Worm (Caenorhabditis elegans) whole organism, young adult: Measurements from ENCODE around the gene sec-61.G.

Source experiments
- C06A6.2 ChIP-seq: fragments of 200-800 bp; sonication (Bioruptor generic); conservative IDR thresholded peaks from 2 replicates; pipeline ENCODE4 v1.3.6; 2022; ENCODE audit warnings: missing genetic modification characterization, missing compliant biosample characterization
- F33H1.4 ChIP-seq: fragments of 200-800 bp; sonication (Bioruptor generic); IDR thresholded peaks from 2 replicates; pipeline ENCODE4 v1.3.6; 2022; ENCODE audit warnings: missing genetic modification reagents, missing genetic modification characterization, missing compliant biosample characterization
- F52B5.7 ChIP-seq: sonication (generic microtip); optimal IDR thresholded peaks from 2 replicates; lab custom pipeline; 2016; ENCODE audit warnings: mild to moderate bottlenecking, missing genetic modification characterization, missing compliant biosample characterization
- F57C9.4 ChIP-seq: sonication (generic microtip); optimal IDR thresholded peaks from 2 replicates; lab custom pipeline; 2017; ENCODE audit warnings: mild to moderate bottlenecking, missing genetic modification characterization, missing compliant biosample characterization
- K12H6.12 ChIP-seq: fragments of 200-800 bp; sonication (Bioruptor generic); optimal IDR thresholded peaks from 2 replicates; lab custom pipeline; 2018; ENCODE audit warnings: mild to moderate bottlenecking, missing genetic modification characterization, missing compliant biosample characterization
- T07F8.4 ChIP-seq: sonication (generic microtip); optimal IDR thresholded peaks from 2 replicates; lab custom pipeline; 2016; ENCODE audit warnings: mild to moderate bottlenecking, missing genetic modification characterization, moderate library complexity, missing compliant biosample characterization
- Y95B8A.8 ChIP-seq: fragments of 200-800 bp; sonication (Bioruptor generic); IDR thresholded peaks from 2 replicates; pipeline ENCODE4 v1.3.6; 2022; ENCODE audit warnings: missing genetic modification reagents, missing genetic modification characterization, missing compliant biosample characterization
- ZK185.1 ChIP-seq: sonication (generic microtip); optimal IDR thresholded peaks from 2 replicates; lab custom pipeline; 2016; ENCODE audit warnings: mild to moderate bottlenecking, missing genetic modification characterization, missing compliant biosample characterization; ENCODE audit not compliant: poor library complexity, severe bottlenecking
- ama-1 ChIP-seq, 3 experiments: fragments of 150-350 bp in 1 of 3; sonication (generic microtip) in 2 of 3; optimal IDR thresholded peaks; 2 replicates each; lab custom pipeline; 2014 to 2018; ENCODE audit warnings: missing biosample characterization in 2 of 3, missing genetic modification characterization in 2 of 3, missing genetic modification reagents in 2 of 3
- cebp-1 ChIP-seq, 2 experiments: fragments of 200-800 bp in 1 of 2; sonication (Bioruptor generic) in 1 of 2; sonication (generic microtip) in 1 of 2; IDR thresholded peaks in 1 of 2; optimal IDR thresholded peaks in 1 of 2; 2 replicates each; pipeline versions ENCODE4 v1.3.6 to Lab custom; 2017 to 2022; ENCODE audit warnings: missing compliant biosample characterization in 2 of 2, missing genetic modification characterization in 2 of 2, mild to moderate bottlenecking in 1 of 2, missing genetic modification reagents in 1 of 2, moderate library complexity in 1 of 2
- ceh-100 ChIP-seq: fragments of 200-800 bp; sonication (Bioruptor generic); IDR thresholded peaks from 2 replicates; pipeline ENCODE4 v1.3.6; 2022; ENCODE audit warnings: missing genetic modification reagents, missing genetic modification characterization, missing compliant biosample characterization
- ceh-91 ChIP-seq: fragments of 200-800 bp; sonication (Bioruptor generic); IDR thresholded peaks from 2 replicates; pipeline ENCODE4 v1.3.6; 2022; ENCODE audit warnings: missing genetic modification reagents, missing genetic modification characterization, missing compliant biosample characterization
- chd-7 ChIP-seq: sonication (generic microtip); optimal IDR thresholded peaks from 2 replicates; lab custom pipeline; 2016; ENCODE audit warnings: mild to moderate bottlenecking, missing genetic modification characterization, moderate library complexity, missing compliant biosample characterization
- dpff-1 ChIP-seq: sonication (generic microtip); optimal IDR thresholded peaks from 2 replicates; lab custom pipeline; 2017; ENCODE audit warnings: mild to moderate bottlenecking, missing genetic modification characterization, missing compliant biosample characterization
- ets-4 ChIP-seq: fragments of 200-800 bp; sonication (Bioruptor generic); optimal IDR thresholded peaks from 2 replicates; lab custom pipeline; 2018; ENCODE audit warnings: mild to moderate bottlenecking, missing genetic modification characterization, missing compliant biosample characterization
- fkh-3 ChIP-seq: sonication (generic microtip); optimal IDR thresholded peaks from 2 replicates; lab custom pipeline; 2016; ENCODE audit warnings: mild to moderate bottlenecking, missing genetic modification characterization, missing compliant biosample characterization
- gei-17 ChIP-seq: fragments of 200-800 bp; sonication (Bioruptor generic); optimal IDR thresholded peaks from 2 replicates; lab custom pipeline; 2018; ENCODE audit warnings: mild to moderate bottlenecking, missing genetic modification characterization, missing compliant biosample characterization
- him-1 ChIP-seq: sonication (generic microtip); optimal IDR thresholded peaks from 2 replicates; lab custom pipeline; 2016; ENCODE audit warnings: missing genotype, missing genetic modification reagents, missing genetic modification characterization, missing compliant biosample characterization
- hlh-26 ChIP-seq: fragments of 200-800 bp; sonication (Bioruptor generic); conservative IDR thresholded peaks from 2 replicates; pipeline ENCODE4 v1.3.6; 2022; ENCODE audit warnings: missing genetic modification reagents, missing genetic modification characterization, missing compliant biosample characterization
- lag-1 ChIP-seq: fragments of 200-800 bp; sonication (Bioruptor generic); IDR thresholded peaks from 2 replicates; pipeline ENCODE4 v1.3.6; 2022; ENCODE audit warnings: missing genetic modification reagents, missing genetic modification characterization, missing compliant biosample characterization
- lin-26 ChIP-seq: fragments of 200-800 bp; sonication (Bioruptor generic); IDR thresholded peaks from 2 replicates; pipeline ENCODE4 v1.3.6; 2022; ENCODE audit warnings: missing genetic modification reagents, missing genetic modification characterization, missing compliant biosample characterization
- mes-4 ChIP-seq: sonication (generic microtip); optimal IDR thresholded peaks from 2 replicates; lab custom pipeline; 2016; ENCODE audit warnings: missing genotype, missing genetic modification characterization, missing compliant biosample characterization
- nhr-80 ChIP-seq: sonication (generic microtip); optimal IDR thresholded peaks from 2 replicates; lab custom pipeline; 2016; ENCODE audit warnings: missing genetic modification characterization, missing compliant biosample characterization
- pbrm-1 ChIP-seq: fragments of 200-800 bp; sonication (Bioruptor generic); IDR thresholded peaks from 2 replicates; pipeline ENCODE4 v1.3.6; 2022; ENCODE audit warnings: missing genetic modification reagents, missing genetic modification characterization, missing compliant biosample characterization
- sea-2 ChIP-seq: fragments of 200-800 bp; sonication (Bioruptor generic); IDR thresholded peaks from 2 replicates; pipeline ENCODE4 v1.3.6; 2022; ENCODE audit warnings: missing genetic modification characterization, missing compliant biosample characterization
- snpc-4 ChIP-seq, 5 experiments: fragments of 150-350 bp in 1 of 5; sonication (generic microtip) in 4 of 5; optimal IDR thresholded peaks; 2 replicates each; lab custom pipeline; 2014 to 2018; ENCODE audit warnings: missing genetic modification characterization in 5 of 5, missing biosample characterization in 3 of 5, antibody characterized with exemption in 2 of 5, mild to moderate bottlenecking in 2 of 5, missing compliant biosample characterization in 2 of 5, missing genotype in 2 of 5, moderate library complexity in 2 of 5, missing genetic modification reagents in 1 of 5
- sptf-2 ChIP-seq: fragments of 200-800 bp; sonication (Bioruptor generic); optimal IDR thresholded peaks from 2 replicates; lab custom pipeline; 2018; ENCODE audit warnings: mild to moderate bottlenecking, missing genetic modification characterization, missing compliant biosample characterization
- tbx-9 ChIP-seq: sonication (generic microtip); optimal IDR thresholded peaks from 2 replicates; lab custom pipeline; 2016; ENCODE audit warnings: borderline replicate concordance, missing genetic modification characterization, inconsistent platforms, missing compliant biosample characterization
- unc-62 ChIP-seq: fragments of 150-350 bp; optimal IDR thresholded peaks from 2 replicates; lab custom pipeline; 2014; ENCODE audit warnings: missing biosample characterization, missing genetic modification reagents, missing genetic modification characterization
- xnd-1 ChIP-seq: sonication (generic microtip); optimal IDR thresholded peaks from 2 replicates; lab custom pipeline; 2016; ENCODE audit warnings: missing genotype, missing genetic modification reagents, missing genetic modification characterization, missing compliant biosample characterization
- zfh-2 ChIP-seq: fragments of 200-800 bp; sonication (Bioruptor generic); conservative IDR thresholded peaks from 2 replicates; pipeline ENCODE4 v1.3.6; 2022; ENCODE audit warnings: missing genetic modification reagents, missing genetic modification characterization, missing compliant biosample characterization
- ztf-22 ChIP-seq: fragments of 200-800 bp; sonication (Bioruptor generic); optimal IDR thresholded peaks from 2 replicates; lab custom pipeline; 2018; ENCODE audit warnings: mild to moderate bottlenecking, missing genetic modification characterization, moderate library complexity, missing compliant biosample characterization
- ztf-3 ChIP-seq: fragments of 200-800 bp; sonication (Bioruptor generic); optimal IDR thresholded peaks from 2 replicates; lab custom pipeline; 2018; ENCODE audit warnings: mild to moderate bottlenecking, missing genetic modification characterization, missing compliant biosample characterization

sec-61.G gene

ce11 chrV:10937294-10937693, 40.4 kb upstream of the sec-61.G start (continued):
- TF ChIP-seq lin-26 (GFP tag; lab: Robert Waterston, UW) (no peak), xnd-1 (no peak), tbx-9 (tag; lab: Kevin White, UChicago) (no peak), ZK185.1 (tag; lab: Kevin White, UChicago) (no peak), dpff-1 (tag; lab: Kevin White, UChicago) (no peak), mes-4 (tag; lab: Kevin White, UChicago) (no peak), cebp-1 (GFP tag; IDR thresholded peaks at IDR 0.05; lab: Robert Waterston, UW) (peak; percentile 54; the same call in 1 of the 2 replicates), cebp-1 (tag; optimal IDR thresholded peaks at IDR 0.05; lab: Kevin White, UChicago) (peak; percentile 51), snpc-4 (GFP tag; optimal IDR thresholded peaks at IDR 0.05; lab: Kevin White, UChicago) (no peak), snpc-4 (tag; optimal IDR thresholded peaks at IDR 0.05; lab: Kevin White, UChicago) (no peak), ztf-22 (GFP tag; lab: Kevin White, UChicago) (no peak), T07F8.4 (tag; lab: Kevin White, UChicago) (no peak)

- TF ChIP-seq F33H1.4 (GFP tag; lab: Robert Waterston, UW) (no peak), nhr-80 (tag; lab: Kevin White, UChicago) (peak; percentile 66)
- TF ChIP-seq, all 124 proteins: peak for 1
These were observed 39.7 kb upstream of the sec-61.G start, which contains the start of gene F17C11.12 for ce11 chrV:10936681-10937080. F17C11.12 (minus strand) TSS chrV:10936920.

- TF ChIP-seq ztf-3 (no peak), nhr-80 (tag; lab: Kevin White, UChicago) (peak; percentile 92)
These were observed 35.5 kb upstream of the sec-61.G start, which contains the start of gene F58B4.5 for ce11 chrV:10932411-10932810. F58B4.5 (plus strand) TSS chrV:10932693.

- no peak for TF ChIP-seq zfh-2 (GFP tag; lab: Robert Waterston, UW)
- no peak for TF ChIP-seq cebp-1 (GFP tag; IDR thresholded peaks at IDR 0.05; lab: Robert Waterston, UW)
- TF ChIP-seq cebp-1 (tag; optimal IDR thresholded peaks at IDR 0.05; lab: Kevin White, UChicago) = no peak
- TF ChIP-seq him-1 (tag; lab: Kevin White, UChicago) = no peak
- TF ChIP-seq ama-1 (optimal IDR thresholded peaks at IDR 0.05; lab: Kevin White, UChicago) = no peak
- TF ChIP-seq ama-1 (GFP tag; optimal IDR thresholded peaks at IDR 0.05; lab: Kevin White, UChicago) = no peak
- TF ChIP-seq chd-7 (tag; lab: Kevin White, UChicago) = no peak
- TF ChIP-seq pbrm-1 (GFP tag; lab: Robert Waterston, UW) = no peak
- no peak for TF ChIP-seq sea-2 (GFP tag; lab: Robert Waterston, UW)
These were observed 34.2 kb upstream of the sec-61.G start, which contains the start of gene scvp-1 for ce11 chrV:10931189-10931588. scvp-1 (minus strand) TSS chrV:10931289.

ce11 chrV:10929511-10929910, 32.6 kb upstream of the sec-61.G start, which contains the start of gene F58B4.3:
F58B4.3 (plus strand) TSS chrV:10929811.
- TF ChIP-seq ceh-91 (GFP tag; lab: Robert Waterston, UW) (no peak), F57C9.4 (tag; lab: Kevin White, UChicago) (no peak), sptf-2 (no peak), unc-62 (GFP tag; lab: Kevin White, UChicago) (no peak), sea-2 (GFP tag; lab: Robert Waterston, UW) (no peak), lag-1 (GFP tag; lab: Robert Waterston, UW) (no peak), F52B5.7 (no peak)
- TF ChIP-seq, all 124 proteins: peak for 0

ce11 chrV:10925658-10926057, 28.7 kb upstream of the sec-61.G start:
- TF ChIP-seq hlh-26 = no peak
- TF ChIP-seq C06A6.2 (GFP tag; lab: Robert Waterston, UW) = no peak
- no peak for TF ChIP-seq gei-17
- TF ChIP-seq lin-26 (GFP tag; lab: Robert Waterston, UW) = no peak
- no peak for TF ChIP-seq ceh-100 (GFP tag; lab: Robert Waterston, UW)
- no peak for TF ChIP-seq sptf-2
- no peak for TF ChIP-seq Y95B8A.8
- no peak for TF ChIP-seq fkh-3
- TF ChIP-seq K12H6.12 (tag; lab: Kevin White, UChicago) = no peak
- TF ChIP-seq F33H1.4 (GFP tag; lab: Robert Waterston, UW) = no peak
- no peak for TF ChIP-seq ets-4 (GFP tag; lab: Kevin White, UChicago)
- TF ChIP-seq T07F8.4 (tag; lab: Kevin White, UChicago) = no peak
